Worm (Caenorhabditis elegans): ENCODE measurements around the gene tpk-1.

tpk-1 gene

DNA sequence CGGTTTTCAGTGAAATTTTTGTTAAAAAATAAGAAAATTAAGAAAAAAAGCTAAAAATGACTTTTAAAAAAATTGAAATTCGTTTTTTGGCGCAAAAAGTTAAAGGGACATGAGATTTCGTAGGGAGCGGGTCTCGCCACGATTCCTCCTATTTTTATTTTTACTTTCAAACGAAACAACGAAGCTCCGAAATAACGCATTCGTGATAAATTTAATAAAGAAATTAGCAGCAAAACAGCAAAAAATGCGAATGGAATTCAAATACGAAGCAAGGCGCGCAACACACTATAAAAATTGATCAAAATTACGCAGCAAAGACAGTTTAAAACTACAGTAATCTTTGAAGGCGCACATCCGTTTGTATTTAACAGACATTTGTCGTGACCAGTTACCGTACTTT lies 12.2 kb upstream of the tpk-1 start (continued):
- peak; percentile 76 for TF ChIP-seq Y48G9A.11 (GFP tag; IDR thresholded peaks at IDR 0.05)

DNA sequence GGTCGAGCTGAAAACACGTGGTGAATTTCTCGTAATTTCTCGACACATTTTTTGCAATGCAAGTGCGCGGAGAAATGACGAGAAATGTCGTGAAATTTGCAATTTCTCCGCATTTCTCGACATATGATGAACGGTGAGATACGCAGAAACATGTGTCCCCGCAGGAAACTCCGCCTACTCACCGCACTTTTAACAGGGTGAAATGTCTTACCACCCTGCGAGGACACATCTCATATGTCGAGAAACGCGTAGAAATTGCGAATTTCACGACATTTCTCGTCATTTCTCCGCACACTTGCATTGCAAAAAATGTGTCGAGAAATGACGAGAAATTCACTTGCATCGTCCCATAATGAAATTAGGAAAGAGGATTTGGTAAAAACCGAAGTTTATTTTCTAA lies 10.9 kb upstream of the tpk-1 start:
- TF ChIP-seq dve-1 (tag; optimal IDR thresholded peaks at IDR 0.05; ENCODE audit: insufficient read depth) (peak; percentile 16), php-3 (GFP tag; IDR thresholded peaks at IDR 0.05) (peak; percentile 34; the same call in 1 of the 2 replicates), ceh-20 (GFP tag; IDR thresholded peaks at IDR 0.05) (peak; percentile 19; the same call in 1 of the 2 replicates), hlh-11 (tag; optimal IDR thresholded peaks at IDR 0.05) (peak; percentile 39), dmd-9 (GFP tag; IDR thresholded peaks at IDR 0.05) (0 out of 2 replicates have a peak, but pooled peaks have one; percentile 47), nhr-102 (tag; optimal IDR thresholded peaks at IDR 0.05) (peak; percentile 28), nhr-48 (tag; optimal IDR thresholded peaks at IDR 0.05) (peak; percentile 23), hmg-1.1 (GFP tag; IDR thresholded peaks at IDR 0.05) (0 out of 2 replicates have a peak, but pooled peaks have one; percentile 18), mes-2 (tag; optimal IDR thresholded peaks at IDR 0.05; ENCODE audit: poor library complexity, severe bottlenecking) (peak; percentile 16), D1046.2 (GFP tag; IDR thresholded peaks at IDR 0.05) (0 out of 2 replicates have a peak, but pooled peaks have one; percentile 11), lin-38 (GFP tag; IDR thresholded peaks at IDR 0.05) (peak; percentile 47), dmd-6 (GFP tag; IDR thresholded peaks at IDR 0.05) (peak; percentile 9; the same call in 1 of the 2 replicates), rbr-2 (tag; optimal IDR thresholded peaks at IDR 0.05) (peak; percentile 13), T26A8.4 (GFP tag; IDR thresholded peaks at IDR 0.05) (0 out of 2 replicates have a peak, but pooled peaks have one; percentile 28)

DNA sequence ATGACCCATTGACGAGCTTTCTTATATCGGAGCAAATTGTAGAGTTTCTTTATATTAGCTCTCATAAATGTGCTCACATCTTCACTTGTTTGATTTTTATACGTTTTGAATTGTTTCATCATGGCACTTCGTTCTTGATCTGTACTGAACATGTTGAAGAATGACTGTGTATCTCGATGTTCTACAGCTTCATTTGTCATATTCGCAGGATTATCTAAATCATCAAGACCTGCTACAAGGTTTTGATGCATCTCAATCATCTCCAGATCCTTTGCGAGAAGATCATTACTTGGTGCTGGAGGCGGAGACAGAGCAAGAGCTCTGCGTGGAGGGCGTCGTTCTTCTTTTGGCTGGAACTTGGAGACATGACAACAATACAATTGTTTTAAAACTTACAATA lies 8.7 kb upstream of the tpk-1 start:
- TF ChIP-seq nhr-102 (tag; optimal IDR thresholded peaks at IDR 0.05) (no peak), aha-1 (tag) (peak; percentile 69)

DNA sequence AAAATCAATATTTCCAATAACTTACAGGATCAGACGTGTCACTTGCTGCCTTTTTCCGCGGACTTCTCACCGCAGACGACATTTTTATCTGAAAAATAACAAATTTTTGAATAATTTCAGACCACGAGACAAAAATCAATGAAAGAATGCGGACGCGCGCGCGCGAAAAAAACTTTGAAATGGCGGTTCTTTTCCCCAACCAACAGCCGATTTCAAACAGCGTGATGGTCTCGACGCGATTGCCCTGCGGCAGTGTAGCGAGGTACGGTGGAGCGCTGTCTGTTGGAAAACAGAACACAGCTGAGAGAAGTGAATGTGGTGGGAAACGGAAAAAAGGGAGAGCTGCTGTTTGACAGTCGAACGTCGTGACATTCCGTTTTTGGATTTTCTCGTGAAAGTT lies 7.9 kb upstream of the tpk-1 start, which contains the start of gene lin-9:
Gene lin-9 (minus strand): TSS at position 88 of the 400 bp plus-strand sequence.
- TF ChIP-seq hlh-30 (tag; optimal IDR thresholded peaks at IDR 0.05; ENCODE audit: insufficient read depth) (peak; percentile 96), nhr-48 (tag; optimal IDR thresholded peaks at IDR 0.05) (peak; percentile 88), lim-7 (GFP tag; IDR thresholded peaks at IDR 0.05) (no peak), ceh-32 (tag; optimal IDR thresholded peaks at IDR 0.05; ENCODE audit: poor library complexity) (peak; percentile 76), F37D6.2 (tag; optimal IDR thresholded peaks at IDR 0.05) (peak; percentile 87), D1046.2 (GFP tag; IDR thresholded peaks at IDR 0.05) (peak; percentile 86), F10B5.3 (tag; optimal IDR thresholded peaks at IDR 0.05) (peak; percentile 90), mes-2 (tag; optimal IDR thresholded peaks at IDR 0.05; ENCODE audit: poor library complexity, severe bottlenecking) (peak; percentile 95), snpc-1.2 (GFP tag; IDR thresholded peaks at IDR 0.05) (peak; percentile 82), nhr-42 (GFP tag; IDR thresholded peaks at IDR 0.05) (peak; percentile 90), php-3 (GFP tag; IDR thresholded peaks at IDR 0.05) (peak; percentile 86; the same call in 1 of the 2 replicates), lsy-2 (tag; optimal IDR thresholded peaks at IDR 0.05) (peak; percentile 99 to 100), mdl-1 (tag; optimal IDR thresholded peaks at IDR 0.05) (peak; percentile 15 to 82), Y75B8A.6 (GFP tag; IDR thresholded peaks at IDR 0.05) (no peak), daf-16 (GFP tag; optimal IDR thresholded peaks at IDR 0.05) (peak; percentile 64 to 91), daf-16 (tag; optimal IDR thresholded peaks at IDR 0.05) (peak; percentile 89), daf-12 (tag; optimal IDR thresholded peaks at IDR 0.05) (no peak), lin-29 (GFP tag; IDR thresholded peaks at IDR 0.05) (peak; percentile 78), T26A8.4 (GFP tag; IDR thresholded peaks at IDR 0.05) (peak; percentile 98), nhr-11 (tag; optimal IDR thresholded peaks at IDR 0.05) (peak; percentile 96), dpl-1 (GFP tag; optimal IDR thresholded peaks at IDR 0.05) (peak; percentile 97), lin-1 (GFP tag; IDR thresholded peaks at IDR 0.05) (peak; percentile 93), nhr-76 (tag; optimal IDR thresholded peaks at IDR 0.05) (no peak), unc-130 (GFP tag; optimal IDR thresholded peaks at IDR 0.05) (peak; percentile 81), egl-43 (GFP tag; IDR thresholded peaks at IDR 0.05) (peak; percentile 93), ceh-62 (tag; optimal IDR thresholded peaks at IDR 0.05) (no peak), ceh-82 (tag; optimal IDR thresholded peaks at IDR 0.05) (no peak), pha-4 (GFP tag; IDR thresholded peaks at IDR 0.05) (peak; percentile 93), pha-4 (tag; optimal IDR thresholded peaks at IDR 0.05) (no peak), fkh-10 (GFP tag; optimal IDR thresholded peaks at IDR 0.05) (peak; percentile 97), sdz-12 (GFP tag; optimal IDR thresholded peaks at IDR 0.05) (no peak), dmd-9 (GFP tag; IDR thresholded peaks at IDR 0.05) (peak; percentile 90), vab-7 (GFP tag; IDR thresholded peaks at IDR 0.05) (peak; percentile 76), Y105C5A.15 (GFP tag; IDR thresholded peaks at IDR 0.05) (no peak), fos-1 (tag; optimal IDR thresholded peaks at IDR 0.05) (no peak)
